Worm (Caenorhabditis elegans) whole organism, L4 larva: ENCODE results near the gene F18E9.1.

Source experiments
- T26A8.4 ChIP-seq: fragments of 200-800 bp; sonication (Bioruptor generic); IDR thresholded peaks from 2 replicates; pipeline ENCODE4 v1.3.6; 2022; ENCODE audit warnings: missing genetic modification characterization, missing compliant biosample characterization
- ama-1 ChIP-seq: fragments of 150-350 bp; optimal IDR thresholded peaks from 2 replicates; lab custom pipeline; 2014; ENCODE audit warnings: inconsistent platforms, mixed read lengths
- cey-2 ChIP-seq: sonication (generic microtip); optimal IDR thresholded peaks from 3 replicates; lab custom pipeline; 2017; ENCODE audit warnings: missing genetic modification characterization, mild to moderate bottlenecking, missing compliant biosample characterization, antibody characterized with exemption, borderline replicate concordance; ENCODE audit not compliant: insufficient read depth
- dpl-1 ChIP-seq: fragments of 150-350 bp; optimal IDR thresholded peaks from 2 replicates; lab custom pipeline; 2014; ENCODE audit warnings: missing biosample characterization, missing genetic modification reagents, missing genetic modification characterization
- lin-39 ChIP-seq: fragments of 150-350 bp; optimal IDR thresholded peaks from 2 replicates; lab custom pipeline; 2014; ENCODE audit warnings: missing biosample characterization, missing genetic modification reagents, missing genetic modification characterization
- mdt-29 ChIP-seq: fragments of 200-800 bp; sonication (Bioruptor generic); IDR thresholded peaks from 2 replicates; pipeline ENCODE4 v1.3.6; 2022; ENCODE audit warnings: missing genetic modification reagents, missing genetic modification characterization, missing compliant biosample characterization
- mep-1 ChIP-seq: fragments of 150-350 bp; sonication (generic microtip); optimal IDR thresholded peaks from 3 replicates; lab custom pipeline; 2014; ENCODE audit warnings: missing biosample characterization, missing genetic modification characterization

DNA sequence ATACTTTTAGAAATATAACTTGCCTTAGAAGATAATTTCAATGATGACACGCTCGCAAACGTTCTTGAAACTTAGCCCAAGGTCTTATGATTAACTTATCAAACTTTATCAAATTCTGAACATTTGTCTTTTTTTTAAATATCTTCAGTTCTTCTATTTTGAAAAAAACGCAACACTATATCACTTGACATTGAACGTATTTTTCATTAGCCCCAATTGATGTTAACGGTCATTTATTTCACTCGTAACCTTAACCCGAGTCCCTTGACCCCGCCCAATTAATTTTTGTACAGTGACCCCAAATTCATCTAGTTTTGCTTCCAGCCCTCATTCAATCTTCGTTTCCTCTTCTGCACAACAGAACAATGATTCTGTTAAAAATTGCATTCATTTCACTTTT is 15.5 kb upstream of the F18E9.1 start, which contains the start of gene F18E9.3:
- no peak for TF ChIP-seq mep-1 (tag; lab: Kevin White, UChicago)
- no peak for TF ChIP-seq cey-2 (tag; lab: Kevin White, UChicago)
- no peak for TF ChIP-seq T26A8.4 (GFP tag; lab: Robert Waterston, UW)
- no peak for TF ChIP-seq mdt-29
- no peak for TF ChIP-seq dpl-1 (GFP tag; lab: Kevin White, UChicago)
- TF ChIP-seq lin-39 (tag; lab: Kevin White, UChicago): no peak
- TF ChIP-seq ama-1 (lab: Kevin White, UChicago): no peak
